Fruit fly (Drosophila melanogaster) whole organism, embryonic: Measurements from ENCODE around the gene PK1-R.

ENCODE experiments used
- Adf1 ChIP-seq: fragments of 200-800 bp; sonication (Bioruptor generic); IDR thresholded peaks from 2 replicates; pipeline ENCODE4 v1.3.6; 2022; ENCODE audit warnings: missing biosample characterization, missing genetic modification characterization
- Aef1 ChIP-seq: fragments of 200-800 bp; sonication (Bioruptor generic); IDR thresholded peaks from 3 replicates; pipeline ENCODE4 v1.3.6; 2022; ENCODE audit warnings: missing biosample characterization, missing genetic modification characterization
- Asciz ChIP-seq: fragments of 200-800 bp; sonication (Bioruptor generic); optimal IDR thresholded peaks from 2 replicates; lab custom pipeline; 2017; ENCODE audit warnings: missing biosample characterization, mild to moderate bottlenecking, missing genetic modification characterization, missing genetic modification reagents
- CG10147 ChIP-seq: fragments of 200-800 bp; sonication (Bioruptor generic); optimal IDR thresholded peaks from 2 replicates; lab custom pipeline; 2019; ENCODE audit warnings: missing biosample characterization, mild to moderate bottlenecking, missing genetic modification characterization, moderate library complexity
- CG10267 ChIP-seq: fragments of 200-800 bp; sonication (Bioruptor generic); optimal IDR thresholded peaks from 2 replicates; lab custom pipeline; 2018; ENCODE audit warnings: missing biosample characterization, mild to moderate bottlenecking, missing genetic modification characterization, moderate library complexity
- CG10543 ChIP-seq: fragments of 200-800 bp; sonication (Bioruptor generic); optimal IDR thresholded peaks from 3 replicates; lab custom pipeline; 2017; ENCODE audit warnings: missing biosample characterization, mild to moderate bottlenecking, missing genetic modification characterization, moderate library complexity
- CG12942 ChIP-seq: fragments of 200-800 bp; sonication (Bioruptor generic); optimal IDR thresholded peaks from 3 replicates; lab custom pipeline; 2016; ENCODE audit warnings: missing biosample characterization, missing genetic modification characterization
- CG13123 ChIP-seq: fragments of 200-800 bp; sonication (Bioruptor generic); optimal IDR thresholded peaks from 2 replicates; lab custom pipeline; 2016; ENCODE audit warnings: missing biosample characterization, missing genetic modification characterization
- CG13624 ChIP-seq: fragments of 200-800 bp; sonication (Bioruptor generic); optimal IDR thresholded peaks from 2 replicates; lab custom pipeline; 2016; ENCODE audit warnings: missing biosample characterization, missing genetic modification characterization
- CG14860 ChIP-seq: fragments of 200-800 bp; sonication (Bioruptor generic); IDR thresholded peaks from 3 replicates; pipeline ENCODE4 v1.3.6; 2022; ENCODE audit warnings: missing biosample characterization, missing genetic modification characterization; ENCODE audit not compliant: partially characterized antibody
- CG17328 ChIP-seq: fragments of 200-800 bp; sonication (Bioruptor generic); IDR thresholded peaks from 2 replicates; pipeline ENCODE4 v1.3.6; 2022; ENCODE audit warnings: missing biosample characterization, missing genetic modification characterization
- CG2678 ChIP-seq: fragments of 200-800 bp; sonication (Bioruptor generic); optimal IDR thresholded peaks from 3 replicates; lab custom pipeline; 2019; ENCODE audit warnings: missing biosample characterization, mild to moderate bottlenecking, missing genetic modification characterization, moderate library complexity
- CG3065 ChIP-seq: fragments of 200-800 bp; sonication (Bioruptor generic); optimal IDR thresholded peaks from 2 replicates; lab custom pipeline; 2016; ENCODE audit warnings: missing biosample characterization, missing genetic modification characterization
- CG32767 ChIP-seq: fragments of 200-800 bp; sonication (Bioruptor generic); IDR thresholded peaks from 2 replicates; pipeline ENCODE4 v1.3.6; 2022; ENCODE audit warnings: missing biosample characterization, missing genetic modification characterization
- CG33557 ChIP-seq: fragments of 200-800 bp; sonication (Bioruptor generic); optimal IDR thresholded peaks from 2 replicates; lab custom pipeline; 2019; ENCODE audit warnings: missing biosample characterization, mild to moderate bottlenecking, missing genetic modification characterization, moderate library complexity
- CG34376 ChIP-seq: fragments of 200-800 bp; sonication (Bioruptor generic); optimal IDR thresholded peaks from 2 replicates; lab custom pipeline; 2018; ENCODE audit warnings: missing biosample characterization, mild to moderate bottlenecking, missing genetic modification characterization
- CG3726 ChIP-seq: fragments of 200-800 bp; sonication (Bioruptor generic); IDR thresholded peaks from 3 replicates; pipeline ENCODE4, ENCODE4 v1.3.6; 2022; ENCODE audit warnings: missing biosample characterization, missing genetic modification characterization
- CG3847 ChIP-seq: fragments of 200-800 bp; sonication (Bioruptor generic); IDR thresholded peaks from 2 replicates; pipeline ENCODE4 v1.3.6; 2022; ENCODE audit warnings: missing biosample characterization, missing genetic modification characterization
- CG4282 ChIP-seq: fragments of 200-800 bp; sonication (Bioruptor generic); optimal IDR thresholded peaks from 2 replicates; lab custom pipeline; 2016; ENCODE audit warnings: missing biosample characterization, missing genetic modification characterization
- CG4404 ChIP-seq: fragments of 200-800 bp; sonication (Bioruptor generic); IDR thresholded peaks from 2 replicates; pipeline ENCODE4 v1.3.6; 2022; ENCODE audit warnings: missing biosample characterization, missing genetic modification characterization
- CG4820 ChIP-seq: fragments of 200-800 bp; sonication (Bioruptor generic); optimal IDR thresholded peaks from 3 replicates; lab custom pipeline; 2016; ENCODE audit warnings: missing biosample characterization, missing genetic modification characterization
- CG4854 ChIP-seq: fragments of 200-800 bp; sonication (Bioruptor generic); optimal IDR thresholded peaks from 2 replicates; lab custom pipeline; 2016; ENCODE audit warnings: missing biosample characterization, missing genetic modification characterization, inconsistent platforms
- CG6272 ChIP-seq: fragments of 200-800 bp; sonication (Bioruptor generic); IDR thresholded peaks from 2 replicates; pipeline ENCODE4 v1.3.6; 2022; ENCODE audit warnings: missing biosample characterization, missing genetic modification characterization
- CG7271 ChIP-seq: fragments of 200-800 bp; sonication (Bioruptor generic); optimal IDR thresholded peaks from 2 replicates; lab custom pipeline; 2018; ENCODE audit warnings: missing biosample characterization, mild to moderate bottlenecking, missing genetic modification characterization, moderate library complexity
- CG7745 ChIP-seq: fragments of 200-800 bp; sonication (Bioruptor generic); optimal IDR thresholded peaks from 2 replicates; lab custom pipeline; 2018; ENCODE audit warnings: missing biosample characterization, mild to moderate bottlenecking, missing genetic modification characterization, moderate library complexity
- CG8478 ChIP-seq: fragments of >200 bp; optimal IDR thresholded peaks from 2 replicates; lab custom pipeline; 2018
- Chrac-16 ChIP-seq: fragments of 200-800 bp; sonication (Bioruptor generic); optimal IDR thresholded peaks from 3 replicates; lab custom pipeline; 2016; ENCODE audit warnings: missing biosample characterization, missing genetic modification characterization
- Dbx ChIP-seq: fragments of 200-800 bp; sonication (Bioruptor generic); IDR thresholded peaks from 3 replicates; pipeline ENCODE4 v1.3.6; 2022; ENCODE audit warnings: missing biosample characterization, missing genetic modification characterization
- Dek ChIP-seq: fragments of 200-800 bp; sonication (Bioruptor generic); optimal IDR thresholded peaks from 3 replicates; lab custom pipeline; 2019; ENCODE audit warnings: missing biosample characterization, mild to moderate bottlenecking, missing genetic modification characterization, moderate library complexity
- Gsc ChIP-seq: fragments of 200-800 bp; sonication (Bioruptor generic); IDR thresholded peaks from 2 replicates; pipeline ENCODE4 v1.3.6; 2022; ENCODE audit warnings: missing biosample characterization, missing genetic modification characterization
- Hsf ChIP-seq: fragments of 200-800 bp; sonication (Bioruptor generic); optimal IDR thresholded peaks from 3 replicates; lab custom pipeline; 2016; ENCODE audit warnings: missing biosample characterization, missing genetic modification characterization
- Lpt ChIP-seq: fragments of >200 bp; optimal IDR thresholded peaks from 2 replicates; lab custom pipeline; 2018; ENCODE audit warnings: missing biosample characterization, missing genetic modification characterization
- MESR4 ChIP-seq: fragments of 200-800 bp; sonication (Bioruptor generic); optimal IDR thresholded peaks from 2 replicates; lab custom pipeline; 2018; ENCODE audit warnings: missing biosample characterization, mild to moderate bottlenecking, missing genetic modification characterization, moderate library complexity
- Ptx1 ChIP-seq: fragments of 200-800 bp; sonication (Bioruptor generic); IDR thresholded peaks from 2 replicates; pipeline ENCODE4 v1.3.6; 2022; ENCODE audit warnings: missing biosample characterization, missing genetic modification characterization
- Rx ChIP-seq: fragments of 200-800 bp; sonication (Bioruptor generic); IDR thresholded peaks from 2 replicates; pipeline ENCODE4 v1.3.6; 2022; ENCODE audit warnings: missing biosample characterization, missing genetic modification characterization
- bbx ChIP-seq: fragments of 200-800 bp; sonication (Bioruptor generic); IDR thresholded peaks from 2 replicates; pipeline ENCODE4 v1.3.6; 2022; ENCODE audit warnings: missing biosample characterization, missing genetic modification characterization; ENCODE audit not compliant: partially characterized antibody
- cato ChIP-seq: fragments of 200-800 bp; sonication (Bioruptor generic); optimal IDR thresholded peaks from 2 replicates; lab custom pipeline; 2016; ENCODE audit warnings: missing biosample characterization, missing genetic modification characterization, borderline replicate concordance
- disco-r ChIP-seq: fragments of 200-800 bp; sonication (Bioruptor generic); optimal IDR thresholded peaks from 2 replicates; lab custom pipeline; 2016; ENCODE audit warnings: missing biosample characterization, missing genetic modification characterization
- en ChIP-seq: fragments of 200-800 bp; sonication (Bioruptor generic); optimal IDR thresholded peaks from 2 replicates; lab custom pipeline; 2016; ENCODE audit warnings: missing biosample characterization, missing genetic modification characterization
- gcm2 ChIP-seq: fragments of 200-800 bp; sonication (Bioruptor generic); optimal IDR thresholded peaks from 2 replicates; lab custom pipeline; 2016; ENCODE audit warnings: missing biosample characterization, missing genetic modification characterization
- gt ChIP-seq: fragments of 200-800 bp; sonication (Bioruptor generic); IDR thresholded peaks from 2 replicates; pipeline ENCODE4 v1.3.6; 2022; ENCODE audit warnings: missing biosample characterization, missing genetic modification characterization
- hbn ChIP-seq: fragments of 200-800 bp; sonication (Bioruptor generic); IDR thresholded peaks from 2 replicates; pipeline ENCODE4 v1.3.6; 2022; ENCODE audit warnings: missing biosample characterization, missing genetic modification characterization; ENCODE audit not compliant: partially characterized antibody
- lola ChIP-seq, 3 experiments: fragments of >200 bp in 2 of 3; fragments of 200-800 bp in 1 of 3; sonication (Bioruptor generic) in 1 of 3; optimal IDR thresholded peaks; 2 replicates each; lab custom pipeline; 2017 to 2019; ENCODE audit warnings: missing biosample characterization in 3 of 3, missing genetic modification characterization in 3 of 3, mild to moderate bottlenecking in 1 of 3, moderate library complexity in 1 of 3
- psq ChIP-seq: fragments of 200-800 bp; sonication (Bioruptor generic); optimal IDR thresholded peaks from 2 replicates; lab custom pipeline; 2017; ENCODE audit warnings: missing biosample characterization, missing genetic modification characterization
- scrt ChIP-seq: fragments of 200-800 bp; sonication (Bioruptor generic); optimal IDR thresholded peaks from 2 replicates; lab custom pipeline; 2018; ENCODE audit warnings: missing biosample characterization, mild to moderate bottlenecking, missing genetic modification characterization, moderate library complexity
- tio ChIP-seq: fragments of 200-800 bp; sonication (Bioruptor generic); optimal IDR thresholded peaks from 2 replicates; lab custom pipeline; 2017; ENCODE audit warnings: missing biosample characterization, missing genetic modification characterization, inconsistent platforms
- trem ChIP-seq: fragments of 200-800 bp; optimal IDR thresholded peaks from 3 replicates; lab custom pipeline; 2019; ENCODE audit warnings: missing biosample characterization, mild to moderate bottlenecking, missing genetic modification characterization, moderate library complexity
- wor ChIP-seq: fragments of 200-800 bp; sonication (Bioruptor generic); IDR thresholded peaks from 2 replicates; pipeline ENCODE4 v1.3.6; 2022; ENCODE audit warnings: missing biosample characterization, missing genetic modification characterization
- z ChIP-seq: fragments of 200-800 bp; sonication (Bioruptor generic); IDR thresholded peaks from 3 replicates; pipeline ENCODE4 v1.3.6; 2022; ENCODE audit warnings: missing biosample characterization, missing genetic modification characterization
- zfh1 ChIP-seq: fragments of 200-800 bp; sonication (Bioruptor generic); IDR thresholded peaks from 3 replicates; pipeline ENCODE4 v1.3.6; 2022; ENCODE audit warnings: missing biosample characterization, missing genetic modification characterization

PK1-R gene

dm6 chr3R:14125479-14126121, 22.7 kb upstream of the PK1-R start, which contains the start of the genes 140up and Polr2B (continued):
- no peak for TF ChIP-seq bbx
- TF ChIP-seq lola (GFP tag; optimal IDR thresholded peaks at IDR 0.05; lab: Kevin White, UChicago): peak in 1 of 3 experiments; percentile 93
- TF ChIP-seq gt (GFP tag; lab: Robert Waterston, UW): peak; percentile 78
- peak; percentile 93 for TF ChIP-seq CG33557 (GFP tag; lab: Kevin White, UChicago)
- peak; percentile 70 for TF ChIP-seq Adf1 (GFP tag; lab: Robert Waterston, UW)
- peak; percentile 46 for TF ChIP-seq CG4282 (GFP tag; lab: Kevin White, UChicago)
- peak; percentile 97 for TF ChIP-seq CG3847 (GFP tag; lab: Robert Waterston, UW)
- TF ChIP-seq wor: peak; percentile 88
- peak; percentile 92 for TF ChIP-seq CG3065 (GFP tag; lab: Kevin White, UChicago)
- TF ChIP-seq CG10267: peak; percentile 100
- TF ChIP-seq Gsc (GFP tag; lab: Robert Waterston, UW): peak; percentile 53; the same call in 1 of the 2 replicates
- TF ChIP-seq scrt (GFP tag; lab: Kevin White, UChicago): peak; percentile 77
- TF ChIP-seq Ptx1 (GFP tag; lab: Robert Waterston, UW): peak; percentile 97
- TF ChIP-seq MESR4: peak; percentile 91
- peak; percentile 90 for TF ChIP-seq Dek (tag; lab: Kevin White, UChicago)
- peak; percentile 67; the same call in 2 of the 3 replicates for TF ChIP-seq CG3726
- peak; percentile 80 for TF ChIP-seq CG13624 (GFP tag; lab: Kevin White, UChicago)
- TF ChIP-seq CG4404: peak; percentile 91
- TF ChIP-seq CG17328: peak; percentile 87
- no peak for TF ChIP-seq CG7745 (tag; lab: Kevin White, UChicago)
- TF ChIP-seq CG8478: no peak
- TF ChIP-seq Asciz (GFP tag; lab: Kevin White, UChicago): peak; percentile 83
- peak; percentile 95 for TF ChIP-seq Chrac-16
- peak; percentile 74 for TF ChIP-seq CG4854
- peak; percentile 86 for TF ChIP-seq CG13123 (GFP tag; lab: Kevin White, UChicago)
- no peak for TF ChIP-seq CG14860
- TF ChIP-seq Aef1 (GFP tag; lab: Robert Waterston, UW): peak; percentile 93
- TF ChIP-seq CG10543 (GFP tag; lab: Kevin White, UChicago): peak; percentile 93
- peak; percentile 84 for TF ChIP-seq psq
- TF ChIP-seq CG4820 (GFP tag; lab: Kevin White, UChicago): peak; percentile 91
- TF ChIP-seq CG2678: peak; percentile 94
- TF ChIP-seq cato: peak; percentile 93
- TF ChIP-seq zfh1 (GFP tag; lab: Robert Waterston, UW): peak; percentile 88
- no peak for TF ChIP-seq hbn (GFP tag; lab: Robert Waterston, UW)
- TF ChIP-seq CG7271 (tag; lab: Kevin White, UChicago): peak; percentile 84
- peak; percentile 93 for TF ChIP-seq CG6272 (GFP tag; lab: Robert Waterston, UW)
- peak; percentile 1 for TF ChIP-seq disco-r (GFP tag; lab: Kevin White, UChicago)
- no peak for TF ChIP-seq Lpt (GFP tag; lab: Kevin White, UChicago)
- TF ChIP-seq z: no peak
- TF ChIP-seq gcm2 (GFP tag; lab: Kevin White, UChicago): no peak
- peak; percentile 91 for TF ChIP-seq tio (GFP tag; lab: Kevin White, UChicago)
- TF ChIP-seq Rx: peak; percentile 82
- peak; percentile 97 for TF ChIP-seq Dbx (GFP tag; lab: Robert Waterston, UW)
- peak; percentile 86 for TF ChIP-seq CG32767
- TF ChIP-seq CG34376 (GFP tag; lab: Kevin White, UChicago): peak; percentile 90
- peak; percentile 35 for TF ChIP-seq en (GFP tag; lab: Kevin White, UChicago)
- TF ChIP-seq Hsf: peak; percentile 87
- peak; percentile 94 for TF ChIP-seq CG12942
- TF ChIP-seq trem (tag; lab: Kevin White, UChicago): peak; percentile 94
- peak; percentile 88 for TF ChIP-seq CG10147 (GFP tag; lab: Kevin White, UChicago)
